Fruit fly (Drosophila melanogaster): ENCODE data around the gene SWIP.
A peak's percentile ranks its signal among the peaks of the same experiment; 100 is the strongest.

The SWIP gene

dm6 chrX:16358670-16359320 lies 45.3 kb downstream of the SWIP start, which contains the start of the genes U2af50 and PIG-Q (continued):
- TF ChIP-seq CG1603 (tag; optimal IDR thresholded peaks at IDR 0.05) (peak; percentile 82), Atf6 (GFP tag; IDR thresholded peaks at IDR 0.05) (peak; percentile 88), Side (GFP tag; optimal IDR thresholded peaks at IDR 0.05) (peak; percentile 23), HmgD (GFP tag; optimal IDR thresholded peaks at IDR 0.05) (no peak), otp (GFP tag; IDR thresholded peaks at IDR 0.05) (no peak; the same call in 2 of the 3 replicates), da (GFP tag; optimal IDR thresholded peaks at IDR 0.05) (no peak), pfk (GFP tag; optimal IDR thresholded peaks at IDR 0.05) (peak; percentile 97), chif (GFP tag; optimal IDR thresholded peaks at IDR 0.05) (peak; percentile 12 to 68), CHES-1-like (GFP tag; optimal IDR thresholded peaks at IDR 0.05) (peak; percentile 63), CG1233 (GFP tag; optimal IDR thresholded peaks at IDR 0.05) (peak; percentile 91), CG34376 (GFP tag; optimal IDR thresholded peaks at IDR 0.05) (peak; percentile 77), CG1529 (GFP tag; optimal IDR thresholded peaks at IDR 0.05) (peak; percentile 83), shn (GFP tag; optimal IDR thresholded peaks at IDR 0.05) (no peak), bigmax (GFP tag; optimal IDR thresholded peaks at IDR 0.05) (peak; percentile 15), CG9817 (tag; optimal IDR thresholded peaks at IDR 0.05) (no peak), tin (GFP tag; optimal IDR thresholded peaks at IDR 0.05) (peak; percentile 89), stc (GFP tag; IDR thresholded peaks at IDR 0.05) (no peak; the same call in 1 of the 2 replicates), Sry-δ (GFP tag; optimal IDR thresholded peaks at IDR 0.05) (peak; percentile 28), CG2120 (GFP tag; optimal IDR thresholded peaks at IDR 0.05) (peak; percentile 79), nmo (GFP tag; optimal IDR thresholded peaks at IDR 0.05) (peak; percentile 97), CkIIα-i1 (GFP tag; IDR thresholded peaks at IDR 0.05) (no peak), stwl (tag; optimal IDR thresholded peaks at IDR 0.05) (peak; percentile 66), eyg (GFP tag; optimal IDR thresholded peaks at IDR 0.05) (peak; percentile 16), CG42726 (GFP tag; IDR thresholded peaks at IDR 0.05; ENCODE audit: partially characterized antibody) (no peak), CG4282 (GFP tag; optimal IDR thresholded peaks at IDR 0.05) (no peak), grn (GFP tag; optimal IDR thresholded peaks at IDR 0.05) (no peak), CG9609 (GFP tag; optimal IDR thresholded peaks at IDR 0.05) (peak; percentile 66), CG3163 (GFP tag; optimal IDR thresholded peaks at IDR 0.05) (peak; percentile 32), slp2 (GFP tag; optimal IDR thresholded peaks at IDR 0.05) (peak; percentile 47), Dip2 (GFP tag; IDR thresholded peaks at IDR 0.05) (no peak), Dip3 (GFP tag; optimal IDR thresholded peaks at IDR 0.05) (no peak), bowl (GFP tag; IDR thresholded peaks at IDR 0.05) (peak; percentile 64; the same call in 1 of the 2 replicates), CG12391 (tag; optimal IDR thresholded peaks at IDR 0.05) (peak; percentile 96), Nf-YA (GFP tag; IDR thresholded peaks at IDR 0.05) (peak; percentile 79), CG30431 (GFP tag; optimal IDR thresholded peaks at IDR 0.05) (no peak), Atf3 (GFP tag; optimal IDR thresholded peaks at IDR 0.05) (peak; percentile 51), CG17359 (tag; optimal IDR thresholded peaks at IDR 0.05) (peak; percentile 93), CG9932 (GFP tag; IDR thresholded peaks at IDR 0.05) (peak; percentile 92), CG2712 (tag; optimal IDR thresholded peaks at IDR 0.05) (peak; percentile 96), CG12236 (GFP tag; optimal IDR thresholded peaks at IDR 0.05) (no peak), CG16815 (GFP tag; optimal IDR thresholded peaks at IDR 0.05) (peak; percentile 87)

dm6 chrX:16361306-16361705 lies 47.8 kb downstream of the SWIP start, which contains the start of gene nonA:
nonA (plus strand) TSS chrX:16361569.
- TF ChIP-seq CG13287 (GFP tag; IDR thresholded peaks at IDR 0.05; ENCODE audit: partially characterized antibody) (0 out of 2 replicates have a peak, but pooled peaks have one; percentile 17), D19B (GFP tag; optimal IDR thresholded peaks at IDR 0.05) (no peak), CG8924 (tag; optimal IDR thresholded peaks at IDR 0.05) (peak; percentile 22), CG8765 (GFP tag; IDR thresholded peaks at IDR 0.05) (no peak), CG11560 (tag; IDR thresholded peaks at IDR 0.05) (no peak), CG11723 (GFP tag; optimal IDR thresholded peaks at IDR 0.05) (peak; percentile 14), Hr78 (GFP tag; optimal IDR thresholded peaks at IDR 0.05) (no peak), ash1 (GFP tag; optimal IDR thresholded peaks at IDR 0.05) (no peak), Tbp (GFP tag; optimal IDR thresholded peaks at IDR 0.05) (no peak), nom (GFP tag; optimal IDR thresholded peaks at IDR 0.05) (peak; percentile 46), CG10267 (tag; optimal IDR thresholded peaks at IDR 0.05) (peak; percentile 13), CG12769 (tag; optimal IDR thresholded peaks at IDR 0.05) (no peak)
